Worm (Caenorhabditis elegans): ENCODE data around the gene F53F4.15.
A peak's percentile ranks its signal among the peaks of the same experiment; 100 is the strongest.

F53F4.15 gene

DNA sequence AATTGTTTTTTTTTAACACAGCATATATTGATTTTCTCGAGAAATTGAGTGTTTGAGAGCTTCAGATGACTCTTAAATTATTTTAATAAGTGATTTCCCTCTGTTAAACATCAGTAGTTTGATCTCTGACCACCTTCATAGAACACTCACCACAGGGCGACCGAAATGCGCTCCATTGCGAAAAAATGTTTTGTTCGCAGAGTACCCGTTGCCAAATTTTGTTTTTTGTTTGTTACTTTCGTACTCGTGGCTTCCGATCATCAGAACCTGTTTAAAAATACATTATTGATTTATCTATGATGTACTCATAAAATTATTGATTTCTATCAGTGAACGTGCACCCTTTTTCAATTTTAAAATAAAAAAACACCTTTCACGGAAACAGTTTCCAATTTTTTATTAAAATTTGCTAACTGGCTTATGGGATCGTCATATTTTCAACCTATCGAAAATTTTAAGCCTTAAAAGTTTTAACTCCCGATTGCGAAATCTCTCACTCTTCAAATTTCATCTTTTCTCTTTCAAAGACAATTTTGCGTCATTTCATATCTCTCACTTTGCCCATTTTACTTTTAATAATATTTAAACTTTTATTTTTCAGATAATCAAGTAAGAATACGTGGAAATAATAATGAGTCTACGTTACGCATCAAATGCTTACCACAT, 40.0 kb downstream of the F53F4.15 start, which contains the start of gene letm-1:
Gene letm-1 (plus strand): TSS at position 598 of the 666 bp plus-strand sequence.
- no peak for TF ChIP-seq aptf-3 (GFP tag; IDR thresholded peaks at IDR 0.05)
- no peak for TF ChIP-seq bed-2 (GFP tag; IDR thresholded peaks at IDR 0.05)
- TF ChIP-seq lsy-27 (tag; optimal IDR thresholded peaks at IDR 0.05; ENCODE audit: borderline replicate concordance, insufficient read depth) = no peak
- no peak for TF ChIP-seq cebp-2 (GFP tag; IDR thresholded peaks at IDR 0.05)
- TF ChIP-seq him-1 (tag; optimal IDR thresholded peaks at IDR 0.05) = no peak
- no peak for TF ChIP-seq B0261.1 (tag; optimal IDR thresholded peaks at IDR 0.05)
- TF ChIP-seq attf-5 (GFP tag; optimal IDR thresholded peaks at IDR 0.05) = peak; percentile 21
- TF ChIP-seq C17E4.6 (GFP tag; IDR thresholded peaks at IDR 0.05) = no peak
- no peak for TF ChIP-seq snpc-1.3 (tag; optimal IDR thresholded peaks at IDR 0.05; ENCODE audit: insufficient read depth)
- no peak for TF ChIP-seq lag-1 (GFP tag; IDR thresholded peaks at IDR 0.05)
- no peak for TF ChIP-seq ceh-40 (GFP tag; IDR thresholded peaks at IDR 0.05)
- no peak for TF ChIP-seq Y53F4B.3 (GFP tag; IDR thresholded peaks at IDR 0.05)
- no peak for TF ChIP-seq tbx-9 (tag; optimal IDR thresholded peaks at IDR 0.05; ENCODE audit: borderline replicate concordance)
- peak; percentile 51 for TF ChIP-seq nhr-80 (tag; optimal IDR thresholded peaks at IDR 0.05)
- no peak for TF ChIP-seq T07F8.4 (tag; optimal IDR thresholded peaks at IDR 0.05)
- no peak for TF ChIP-seq repo-1 (tag; optimal IDR thresholded peaks at IDR 0.05)
- no peak for TF ChIP-seq F39B2.1 (GFP tag; IDR thresholded peaks at IDR 0.05)
- TF ChIP-seq ceh-100 (GFP tag; IDR thresholded peaks at IDR 0.05) = no peak
- no peak for TF ChIP-seq snpc-1.1 (tag; optimal IDR thresholded peaks at IDR 0.05; ENCODE audit: insufficient read depth)
- TF ChIP-seq F55B11.4 (tag; optimal IDR thresholded peaks at IDR 0.05; ENCODE audit: borderline replicate concordance, insufficient read depth) = no peak
- TF ChIP-seq hmg-1.2 (GFP tag; IDR thresholded peaks at IDR 0.05) = no peak
- no peak for TF ChIP-seq K12H6.12 (tag; optimal IDR thresholded peaks at IDR 0.05)
- 0 out of 2 replicates have a peak, but pooled peaks have one; percentile 24 for TF ChIP-seq pbrm-1 (GFP tag; IDR thresholded peaks at IDR 0.05)
- TF ChIP-seq ztf-18 (tag; optimal IDR thresholded peaks at IDR 0.05) = peak; percentile 15
- TF ChIP-seq let-526 (GFP tag; IDR thresholded peaks at IDR 0.05) = no peak
- no peak for TF ChIP-seq hlh-12 (tag; optimal IDR thresholded peaks at IDR 0.05)
- no peak for TF ChIP-seq ccch-3 (GFP tag; optimal IDR thresholded peaks at IDR 0.05)
- TF ChIP-seq F52B5.7 (tag; optimal IDR thresholded peaks at IDR 0.05) = no peak
- TF ChIP-seq gei-17 (GFP tag; optimal IDR thresholded peaks at IDR 0.05) = no peak
- no peak for TF ChIP-seq B0336.3 (GFP tag; IDR thresholded peaks at IDR 0.05)
- no peak for TF ChIP-seq tbp1 (GFP tag; optimal IDR thresholded peaks at IDR 0.05)
- no peak for TF ChIP-seq nfya-2 (GFP tag; IDR thresholded peaks at IDR 0.05)
- TF ChIP-seq cebp-1 (GFP tag; IDR thresholded peaks at IDR 0.05) = peak; percentile 38; the same call in 1 of the 2 replicates
- peak; percentile 92 for TF ChIP-seq cebp-1 (tag; optimal IDR thresholded peaks at IDR 0.05)
- TF ChIP-seq F22D6.2 (tag; optimal IDR thresholded peaks at IDR 0.05) = no peak
- TF ChIP-seq madf-6 (GFP tag; IDR thresholded peaks at IDR 0.05) = 0 out of 2 replicates have a peak, but pooled peaks have one; percentile 18
- TF ChIP-seq Y79H2A.3 (GFP tag; conservative IDR thresholded peaks at IDR 0.05) = no peak
- no peak for TF ChIP-seq dox-1 (GFP tag; IDR thresholded peaks at IDR 0.05)
- TF ChIP-seq ceh-27 (GFP tag; optimal IDR thresholded peaks at IDR 0.05) = no peak
- TF ChIP-seq ztf-22 (GFP tag; optimal IDR thresholded peaks at IDR 0.05) = no peak
- peak; percentile 14; the same call in 1 of the 2 replicates for TF ChIP-seq mcd-1 (GFP tag; IDR thresholded peaks at IDR 0.05)
- no peak for TF ChIP-seq lin-35 (GFP tag; optimal IDR thresholded peaks at IDR 0.05)
- no peak for TF ChIP-seq ekl-4 (GFP tag; IDR thresholded peaks at IDR 0.05)
- no peak for TF ChIP-seq ceh-91 (GFP tag; IDR thresholded peaks at IDR 0.05)
- TF ChIP-seq let-607 (tag; optimal IDR thresholded peaks at IDR 0.05) = no peak
- peak; percentile 15; the same call in 1 of the 2 replicates for TF ChIP-seq lin-26 (GFP tag; IDR thresholded peaks at IDR 0.05)
- TF ChIP-seq ztf-28 (GFP tag; IDR thresholded peaks at IDR 0.05) = no peak
